Worm (Caenorhabditis elegans) whole organism, early embryonic: ENCODE results near the gene F48G7.4.

Experiments used
- B0310.2 ChIP-seq: sonication (generic microtip); optimal IDR thresholded peaks from 2 replicates; lab custom pipeline; 2016; ENCODE audit warnings: mild to moderate bottlenecking, missing genetic modification characterization, missing compliant biosample characterization
- F13C5.2 ChIP-seq: sonication (generic microtip); optimal IDR thresholded peaks from 2 replicates; lab custom pipeline; 2017; ENCODE audit warnings: mild to moderate bottlenecking, missing genetic modification characterization, inconsistent platforms, missing compliant biosample characterization
- aly-1 ChIP-seq: sonication (generic microtip); optimal IDR thresholded peaks from 2 replicates; lab custom pipeline; 2016; ENCODE audit warnings: missing genetic modification characterization, missing compliant biosample characterization
- ama-1 ChIP-seq: fragments of 150-350 bp; optimal IDR thresholded peaks from 2 replicates; lab custom pipeline; 2014
- ceh-13 ChIP-seq: fragments of 200-800 bp; sonication (Bioruptor generic); optimal IDR thresholded peaks from 2 replicates; lab custom pipeline; 2018; ENCODE audit warnings: mild to moderate bottlenecking, missing genetic modification characterization, missing compliant biosample characterization
- ceh-36 ChIP-seq: sonication (generic microtip); optimal IDR thresholded peaks from 2 replicates; lab custom pipeline; 2016; ENCODE audit warnings: missing genetic modification characterization, inconsistent platforms, missing compliant biosample characterization
- ets-7 ChIP-seq: sonication (generic microtip); optimal IDR thresholded peaks from 2 replicates; lab custom pipeline; 2016; ENCODE audit warnings: missing genotype, missing genetic modification characterization, missing compliant biosample characterization
- flt-1 ChIP-seq: fragments of 200-800 bp; sonication (Bioruptor generic); IDR thresholded peaks from 2 replicates; pipeline ENCODE4 v1.3.6; 2022; ENCODE audit warnings: missing genetic modification characterization, missing compliant biosample characterization
- hmbx-1 ChIP-seq: sonication (generic microtip); optimal IDR thresholded peaks from 2 replicates; lab custom pipeline; 2016; ENCODE audit warnings: mild to moderate bottlenecking, missing genetic modification characterization, missing compliant biosample characterization
- hmg-4 ChIP-seq: fragments of 200-800 bp; sonication (Bioruptor generic); optimal IDR thresholded peaks from 2 replicates; lab custom pipeline; 2018; ENCODE audit warnings: mild to moderate bottlenecking, missing genetic modification characterization, missing compliant biosample characterization
- hnd-1 ChIP-seq: sonication (generic microtip); optimal IDR thresholded peaks from 2 replicates; lab custom pipeline; 2016; ENCODE audit warnings: missing genetic modification characterization, missing compliant biosample characterization
- pes-1 ChIP-seq: fragments of 200-800 bp; sonication (Bioruptor generic); IDR thresholded peaks from 2 replicates; pipeline ENCODE4 v1.3.6; 2022; ENCODE audit warnings: missing genetic modification reagents, missing genetic modification characterization, missing compliant biosample characterization
- scrt-1 ChIP-seq: fragments of 200-800 bp; sonication (Bioruptor generic); IDR thresholded peaks from 2 replicates; pipeline ENCODE4 v1.3.6; 2022; ENCODE audit warnings: missing genetic modification characterization, missing compliant biosample characterization
- sea-1 ChIP-seq: fragments of 200-800 bp; sonication (Bioruptor generic); conservative IDR thresholded peaks from 2 replicates; pipeline ENCODE4 v1.3.6; 2022; ENCODE audit warnings: missing genetic modification characterization, missing compliant biosample characterization
- tbx-11 ChIP-seq: fragments of 200-800 bp; sonication (Bioruptor generic); IDR thresholded peaks from 2 replicates; pipeline ENCODE4 v1.3.6; 2022; ENCODE audit warnings: missing genetic modification characterization, missing compliant biosample characterization
- tbx-37 ChIP-seq: fragments of 200-800 bp; sonication (Bioruptor generic); conservative IDR thresholded peaks from 2 replicates; pipeline ENCODE4 v1.3.6; 2022; ENCODE audit warnings: missing genetic modification reagents, missing genetic modification characterization, missing compliant biosample characterization
- tra-4 ChIP-seq: sonication (generic microtip); optimal IDR thresholded peaks from 2 replicates; lab custom pipeline; 2017; ENCODE audit warnings: missing genetic modification characterization, missing compliant biosample characterization

The F48G7.4 gene

DNA sequence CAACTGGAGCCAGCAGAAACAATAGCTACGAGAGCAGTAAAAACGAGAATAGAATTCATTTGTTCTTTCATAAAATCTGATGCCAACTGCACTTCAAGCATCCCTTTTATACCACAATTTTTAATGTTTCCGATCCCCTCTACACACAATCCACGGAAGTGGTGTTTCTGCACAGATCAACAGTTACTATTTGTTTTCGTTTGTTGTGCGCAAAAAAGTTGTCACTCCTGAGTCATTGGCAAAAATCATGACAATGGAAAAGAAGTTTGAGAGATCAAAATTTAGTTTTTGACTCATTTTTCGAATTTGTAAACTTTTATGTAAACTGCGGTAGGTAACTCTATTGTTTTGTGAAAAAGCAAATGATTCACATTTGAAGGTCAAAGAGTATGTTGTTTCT is 15.1 kb upstream of the F48G7.4 start, which contains the start of gene srlf-37:
Gene srlf-37 (minus strand): TSS at position 101 of the 400 bp plus-strand sequence.
- TF ChIP-seq hmbx-1 (tag; lab: Kevin White, UChicago) (no peak), B0310.2 (tag; lab: Kevin White, UChicago) (no peak), ets-7 (tag; lab: Kevin White, UChicago) (no peak), ceh-36 (no peak), ceh-13 (no peak), pes-1 (GFP tag; lab: Robert Waterston, UW) (no peak), F13C5.2 (tag; lab: Kevin White, UChicago) (no peak)

DNA sequence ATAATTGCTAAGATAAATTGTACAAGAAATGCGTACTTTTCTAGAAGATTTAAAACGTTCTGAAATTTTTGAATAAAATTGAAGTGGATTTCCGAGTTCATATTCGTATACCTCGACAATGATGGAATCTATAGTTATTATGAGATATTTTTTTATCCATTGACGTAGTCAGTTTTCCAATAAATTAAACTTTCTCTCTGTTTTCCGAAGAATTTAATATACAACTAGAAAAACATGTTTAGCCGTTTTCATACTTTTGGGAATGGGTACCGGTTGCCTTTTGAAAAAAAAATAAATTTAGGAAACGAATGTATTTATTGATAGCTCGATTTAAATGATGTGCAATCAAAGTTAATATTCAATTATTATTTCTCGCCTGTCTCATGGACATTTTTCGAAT is 10.4 kb upstream of the F48G7.4 start, which contains the start of gene srw-109:
Gene srw-109 (minus strand): TSS at position 101 of the 400 bp plus-strand sequence.
- TF ChIP-seq tbx-37 = no peak
- no peak for TF ChIP-seq scrt-1 (GFP tag; lab: Robert Waterston, UW)
- no peak for TF ChIP-seq tra-4 (tag; lab: Kevin White, UChicago)
- no peak for TF ChIP-seq flt-1
- no peak for TF ChIP-seq pes-1 (GFP tag; lab: Robert Waterston, UW)
- TF ChIP-seq ama-1 = no peak
- TF ChIP-seq hmbx-1 (tag; lab: Kevin White, UChicago) = no peak
- no peak for TF ChIP-seq ceh-13
- no peak for TF ChIP-seq ceh-36
- no peak for TF ChIP-seq sea-1
- no peak for TF ChIP-seq hmg-4 (GFP tag; lab: Kevin White, UChicago)
- no peak for TF ChIP-seq aly-1
- no peak for TF ChIP-seq hnd-1 (tag; lab: Kevin White, UChicago)
- no peak for TF ChIP-seq tbx-11 (GFP tag; lab: Robert Waterston, UW)
- TF ChIP-seq ets-7 (tag; lab: Kevin White, UChicago) = no peak

DNA sequence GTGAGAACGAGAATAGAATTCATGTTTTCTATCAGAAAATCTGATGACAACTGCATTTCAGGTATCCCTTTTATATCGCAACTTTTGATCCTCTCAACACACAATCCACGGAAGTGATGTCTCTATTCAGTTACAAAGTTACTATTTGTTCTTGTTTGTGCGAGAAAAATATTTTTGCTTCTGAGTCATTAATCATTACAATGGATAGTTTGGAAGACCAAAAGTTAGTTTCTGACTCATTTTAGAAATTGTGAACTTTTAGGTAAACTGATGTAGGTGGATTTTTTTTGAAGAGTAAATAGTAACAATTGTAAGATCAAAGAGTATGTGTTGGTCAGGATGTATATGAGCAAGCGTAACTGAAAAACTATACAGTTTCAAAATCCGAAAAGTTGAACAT is 9.6 kb upstream of the F48G7.4 start, which contains the start of gene srlf-36:
Gene srlf-36 (minus strand): TSS at position 101 of the 400 bp plus-strand sequence.
- TF ChIP-seq ets-7 (tag; lab: Kevin White, UChicago) (no peak), pes-1 (GFP tag; lab: Robert Waterston, UW) (no peak), sea-1 (no peak), tra-4 (tag; lab: Kevin White, UChicago) (no peak), scrt-1 (GFP tag; lab: Robert Waterston, UW) (no peak), hnd-1 (tag; lab: Kevin White, UChicago) (no peak), ama-1 (no peak), B0310.2 (tag; lab: Kevin White, UChicago) (no peak), aly-1 (no peak), flt-1 (no peak), ceh-36 (no peak)

DNA sequence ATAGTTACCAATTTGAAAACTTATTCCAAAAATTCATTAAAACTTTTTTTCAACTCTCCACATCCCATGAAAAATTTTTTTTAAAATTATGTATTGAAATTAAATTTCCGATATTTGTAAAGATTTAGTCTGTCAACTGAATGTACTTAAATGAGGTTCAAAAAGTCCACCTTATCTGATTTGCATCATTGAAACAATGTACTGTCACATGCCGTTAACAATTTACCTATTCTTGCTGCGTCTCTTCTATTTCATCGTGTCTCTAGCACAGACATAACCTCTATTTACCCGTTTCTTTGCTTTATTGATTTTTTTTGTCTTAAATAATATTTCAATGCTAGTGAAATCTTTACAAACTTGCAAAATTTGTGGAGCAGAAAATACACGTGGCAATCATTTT is 9.0 kb upstream of the F48G7.4 start, which contains the start of gene nhr-90:
Gene nhr-90 (plus strand): TSS at position 296 of the 400 bp plus-strand sequence.
- no peak for TF ChIP-seq tbx-11 (GFP tag; lab: Robert Waterston, UW)
- TF ChIP-seq sea-1 = no peak
- no peak for TF ChIP-seq ceh-13
- no peak for TF ChIP-seq aly-1
- no peak for TF ChIP-seq flt-1
- no peak for TF ChIP-seq tra-4 (tag; lab: Kevin White, UChicago)
- no peak for TF ChIP-seq pes-1 (GFP tag; lab: Robert Waterston, UW)
- no peak for TF ChIP-seq tbx-37
- TF ChIP-seq B0310.2 (tag; lab: Kevin White, UChicago) = no peak
- no peak for TF ChIP-seq ama-1
- no peak for TF ChIP-seq ets-7 (tag; lab: Kevin White, UChicago)
- TF ChIP-seq hmbx-1 (tag; lab: Kevin White, UChicago) = no peak
- no peak for TF ChIP-seq ceh-36
- TF ChIP-seq scrt-1 (GFP tag; lab: Robert Waterston, UW) = no peak
- no peak for TF ChIP-seq hnd-1 (tag; lab: Kevin White, UChicago)

DNA sequence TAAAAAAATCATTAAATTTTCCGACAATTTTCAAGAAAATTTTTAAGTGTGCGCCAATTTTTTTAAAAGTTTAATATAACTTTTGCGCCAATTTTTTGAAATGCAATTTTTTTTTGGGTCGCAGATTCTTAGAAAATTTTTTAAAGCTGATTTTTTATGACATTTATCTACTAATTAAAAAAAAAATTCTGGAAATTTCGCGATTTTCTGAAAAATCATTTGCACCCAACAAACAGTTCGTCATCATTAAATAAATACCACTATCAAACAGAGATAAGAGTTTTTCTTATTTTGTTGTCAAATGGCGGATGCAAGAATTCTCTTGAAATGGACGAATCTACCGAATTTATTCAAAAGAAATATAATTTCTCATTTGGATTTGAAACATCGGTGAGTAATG is 4.0 kb upstream of the F48G7.4 start, which contains the start of gene F48G7.13:
Gene F48G7.13 (plus strand): TSS at position 301 of the 400 bp plus-strand sequence.
- no peak for TF ChIP-seq B0310.2 (tag; lab: Kevin White, UChicago)
- TF ChIP-seq aly-1 = no peak
- TF ChIP-seq hmbx-1 (tag; lab: Kevin White, UChicago) = no peak
- TF ChIP-seq pes-1 (GFP tag; lab: Robert Waterston, UW) = no peak
- no peak for TF ChIP-seq hnd-1 (tag; lab: Kevin White, UChicago)
- TF ChIP-seq tbx-11 (GFP tag; lab: Robert Waterston, UW) = no peak
- no peak for TF ChIP-seq F13C5.2 (tag; lab: Kevin White, UChicago)
- TF ChIP-seq scrt-1 (GFP tag; lab: Robert Waterston, UW) = no peak
- TF ChIP-seq ceh-36 = no peak
- no peak for TF ChIP-seq ama-1
- no peak for TF ChIP-seq hmg-4 (GFP tag; lab: Kevin White, UChicago)
- no peak for TF ChIP-seq tbx-37
- TF ChIP-seq flt-1 = no peak
- no peak for TF ChIP-seq sea-1
- TF ChIP-seq tra-4 (tag; lab: Kevin White, UChicago) = no peak
- no peak for TF ChIP-seq ceh-13
- no peak for TF ChIP-seq ets-7 (tag; lab: Kevin White, UChicago)

DNA sequence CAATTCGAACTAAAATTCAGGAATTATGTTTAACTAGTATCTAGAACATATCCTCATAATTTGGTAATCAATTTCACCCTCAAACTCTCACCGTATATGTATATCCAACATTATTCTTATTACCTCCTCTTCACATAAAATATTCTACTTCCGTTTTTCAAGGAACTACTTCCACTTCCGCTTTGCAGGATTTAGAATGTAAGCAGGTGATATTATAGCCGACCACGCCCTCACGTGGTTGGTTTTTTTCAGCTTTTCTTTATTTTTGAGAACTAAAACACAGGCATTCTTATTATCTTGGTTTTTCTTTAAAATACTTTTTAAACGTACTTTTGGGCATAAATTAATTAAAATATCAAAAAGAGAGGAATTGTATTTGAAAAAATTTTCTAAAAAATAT is 1.3 kb upstream of the F48G7.4 start:
- TF ChIP-seq hmg-4 (GFP tag; lab: Kevin White, UChicago) (no peak), flt-1 (no peak), ama-1 (no peak), ets-7 (tag; lab: Kevin White, UChicago) (no peak), F13C5.2 (tag; lab: Kevin White, UChicago) (no peak), tbx-37 (no peak), sea-1 (no peak), pes-1 (GFP tag; lab: Robert Waterston, UW) (no peak), B0310.2 (tag; lab: Kevin White, UChicago) (no peak), scrt-1 (GFP tag; lab: Robert Waterston, UW) (no peak), tbx-11 (GFP tag; lab: Robert Waterston, UW) (no peak), ceh-36 (no peak), hnd-1 (tag; lab: Kevin White, UChicago) (no peak)

DNA sequence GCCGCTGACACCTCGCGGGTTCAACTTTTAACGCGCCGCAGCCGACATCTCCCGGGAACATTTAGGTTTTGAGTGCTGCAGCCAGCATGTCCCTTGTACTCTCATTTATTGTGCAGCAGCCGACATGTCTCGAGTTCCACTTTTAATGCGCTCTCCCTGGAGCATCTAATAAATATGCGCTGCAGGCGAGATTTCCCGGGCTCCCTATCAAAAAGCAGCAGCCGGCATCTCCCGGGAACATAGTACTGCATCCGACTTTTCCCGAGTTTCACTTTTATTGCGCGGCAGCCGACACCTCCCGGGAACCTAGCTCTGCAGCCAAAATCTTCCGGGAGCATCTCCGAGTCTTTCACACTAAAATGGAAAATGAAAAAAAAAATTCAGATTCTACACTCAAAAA is 1.7 kb downstream of the F48G7.4 start:
- TF ChIP-seq hmbx-1 (tag; lab: Kevin White, UChicago) (no peak), F13C5.2 (tag; lab: Kevin White, UChicago) (no peak), scrt-1 (GFP tag; lab: Robert Waterston, UW) (no peak), aly-1 (no peak), sea-1 (no peak), ceh-36 (no peak), hnd-1 (tag; lab: Kevin White, UChicago) (no peak), ama-1 (no peak), hmg-4 (GFP tag; lab: Kevin White, UChicago) (no peak), ceh-13 (no peak), B0310.2 (tag; lab: Kevin White, UChicago) (no peak), tra-4 (tag; lab: Kevin White, UChicago) (no peak), tbx-37 (no peak), tbx-11 (GFP tag; lab: Robert Waterston, UW) (no peak), pes-1 (GFP tag; lab: Robert Waterston, UW) (no peak), flt-1 (no peak)
